Fruit fly (Drosophila melanogaster) whole organism, embryonic: ENCODE data around the gene CG7646.

Source experiments
- CG10543 ChIP-seq: fragments of 200-800 bp; sonication (Bioruptor generic); optimal IDR thresholded peaks from 3 replicates; lab custom pipeline; 2017; ENCODE audit warnings: missing biosample characterization, mild to moderate bottlenecking, missing genetic modification characterization, moderate library complexity
- CG11560 ChIP-seq: fragments of 200-800 bp; sonication (Bioruptor generic); IDR thresholded peaks from 3 replicates; pipeline ENCODE4 v1.3.6; 2022; ENCODE audit warnings: missing biosample characterization, missing genetic modification characterization
- CG13123 ChIP-seq: fragments of 200-800 bp; sonication (Bioruptor generic); optimal IDR thresholded peaks from 2 replicates; lab custom pipeline; 2016; ENCODE audit warnings: missing biosample characterization, missing genetic modification characterization
- CG15073 ChIP-seq: fragments of 200-800 bp; sonication (Bioruptor generic); optimal IDR thresholded peaks from 2 replicates; lab custom pipeline; 2016; ENCODE audit warnings: missing biosample characterization, missing genetic modification characterization
- CG1603 ChIP-seq: fragments of 200-800 bp; sonication (Bioruptor generic); optimal IDR thresholded peaks from 2 replicates; lab custom pipeline; 2019; ENCODE audit warnings: missing biosample characterization, mild to moderate bottlenecking, missing genetic modification characterization, moderate library complexity
- CG17359 ChIP-seq: fragments of 200-800 bp; sonication (Bioruptor generic); optimal IDR thresholded peaks from 3 replicates; lab custom pipeline; 2018; ENCODE audit warnings: missing biosample characterization, mild to moderate bottlenecking, missing genetic modification characterization, moderate library complexity
- CG18764 ChIP-seq: fragments of 200-800 bp; sonication (Bioruptor generic); optimal IDR thresholded peaks from 3 replicates; lab custom pipeline; 2016; ENCODE audit warnings: missing biosample characterization, missing genetic modification characterization
- CG2129 ChIP-seq: fragments of 200-800 bp; sonication (Bioruptor generic); IDR thresholded peaks from 2 replicates; pipeline ENCODE4 v1.3.6; 2022; ENCODE audit warnings: missing biosample characterization, missing genetic modification characterization; ENCODE audit not compliant: partially characterized antibody
- CG2199 ChIP-seq: fragments of 200-800 bp; sonication (Bioruptor generic); IDR thresholded peaks from 3 replicates; pipeline ENCODE4 v1.3.6; 2022; ENCODE audit warnings: missing biosample characterization, missing genetic modification characterization
- CG3065 ChIP-seq: fragments of 200-800 bp; sonication (Bioruptor generic); optimal IDR thresholded peaks from 2 replicates; lab custom pipeline; 2016; ENCODE audit warnings: missing biosample characterization, missing genetic modification characterization
- CG31441 ChIP-seq: fragments of 200-800 bp; sonication (Bioruptor generic); IDR thresholded peaks from 2 replicates; pipeline ENCODE4 v1.3.6; 2022; ENCODE audit warnings: missing biosample characterization, missing genetic modification characterization
- CG3407 ChIP-seq: fragments of 200-800 bp; sonication (Bioruptor generic); optimal IDR thresholded peaks from 2 replicates; lab custom pipeline; 2018; ENCODE audit warnings: missing biosample characterization, mild to moderate bottlenecking, missing genetic modification characterization
- CG34376 ChIP-seq: fragments of 200-800 bp; sonication (Bioruptor generic); optimal IDR thresholded peaks from 2 replicates; lab custom pipeline; 2018; ENCODE audit warnings: missing biosample characterization, mild to moderate bottlenecking, missing genetic modification characterization
- CG4730 ChIP-seq: fragments of 200-800 bp; sonication (Bioruptor generic); IDR thresholded peaks from 2 replicates; pipeline ENCODE4 v1.3.6; 2022; ENCODE audit warnings: missing biosample characterization, missing genetic modification characterization
- CG6813 ChIP-seq: fragments of 200-800 bp; sonication (Bioruptor generic); optimal IDR thresholded peaks from 2 replicates; lab custom pipeline; 2017; ENCODE audit warnings: missing biosample characterization, missing genetic modification characterization, mild to moderate bottlenecking, moderate library complexity, missing genetic modification reagents
- CG7271 ChIP-seq: fragments of 200-800 bp; sonication (Bioruptor generic); optimal IDR thresholded peaks from 2 replicates; lab custom pipeline; 2018; ENCODE audit warnings: missing biosample characterization, mild to moderate bottlenecking, missing genetic modification characterization, moderate library complexity
- CG7357 ChIP-seq: fragments of 200-800 bp; sonication (Bioruptor generic); IDR thresholded peaks from 3 replicates; pipeline ENCODE4 v1.3.6; 2022; ENCODE audit warnings: missing biosample characterization, missing genetic modification characterization
- CG7963 ChIP-seq: fragments of 200-800 bp; sonication (Bioruptor generic); IDR thresholded peaks from 3 replicates; pipeline ENCODE4 v1.3.6; 2022; ENCODE audit warnings: missing biosample characterization, missing genetic modification characterization; ENCODE audit not compliant: partially characterized antibody
- CG9876 ChIP-seq: fragments of 200-800 bp; sonication (Bioruptor generic); optimal IDR thresholded peaks from 2 replicates; lab custom pipeline; 2016; ENCODE audit warnings: missing biosample characterization, missing genetic modification characterization
- CkIIα-i1 ChIP-seq: fragments of 200-800 bp; sonication (Bioruptor generic); IDR thresholded peaks from 2 replicates; pipeline ENCODE4 v1.3.6; 2022; ENCODE audit warnings: missing biosample characterization, missing genetic modification characterization
- D ChIP-seq, 2 experiments: fragments of 200-800 bp in 1 of 2; fragments of >200 bp in 1 of 2; sonication (Bioruptor generic) in 1 of 2; optimal IDR thresholded peaks; 2 replicates in 1 of 2; 3 replicates in 1 of 2; lab custom pipeline; 2017; ENCODE audit warnings: mild to moderate bottlenecking in 1 of 2, missing biosample characterization in 1 of 2, missing genetic modification characterization in 1 of 2, missing genetic modification reagents in 1 of 2
- Dip2 ChIP-seq: fragments of 200-800 bp; sonication (Bioruptor generic); IDR thresholded peaks from 2 replicates; pipeline ENCODE4 v1.3.6; 2022; ENCODE audit warnings: missing biosample characterization, missing genetic modification characterization
- Dip3 ChIP-seq: fragments of 200-800 bp; sonication (Bioruptor generic); optimal IDR thresholded peaks from 3 replicates; lab custom pipeline; 2016; ENCODE audit warnings: missing biosample characterization, missing genetic modification characterization
- Dref ChIP-seq: fragments of 200-800 bp; sonication (Bioruptor generic); IDR thresholded peaks from 2 replicates; pipeline ENCODE4 v1.3.6; 2022; ENCODE audit warnings: missing biosample characterization, missing genetic modification characterization
- Ets97D ChIP-seq: fragments of 200-800 bp; sonication (Bioruptor generic); optimal IDR thresholded peaks from 3 replicates; lab custom pipeline; 2016; ENCODE audit warnings: missing biosample characterization, missing genetic modification characterization
- HHEX ChIP-seq: fragments of 200-800 bp; sonication (Bioruptor generic); optimal IDR thresholded peaks from 3 replicates; lab custom pipeline; 2017; ENCODE audit warnings: missing biosample characterization, mild to moderate bottlenecking, missing genetic modification characterization, missing genetic modification reagents
- Kr ChIP-seq: fragments of 200-800 bp; sonication (Bioruptor generic); optimal IDR thresholded peaks from 2 replicates; lab custom pipeline; 2017; ENCODE audit warnings: missing biosample characterization, mild to moderate bottlenecking, missing genetic modification characterization
- Lpt ChIP-seq: fragments of >200 bp; optimal IDR thresholded peaks from 2 replicates; lab custom pipeline; 2018; ENCODE audit warnings: missing biosample characterization, missing genetic modification characterization
- Nf-YA ChIP-seq: fragments of 200-800 bp; sonication (Bioruptor generic); IDR thresholded peaks from 2 replicates; pipeline ENCODE4 v1.3.6; 2022; ENCODE audit warnings: missing biosample characterization, missing genetic modification characterization
- Stat92E ChIP-seq, 3 experiments: fragments of >200 bp in 2 of 3; fragments of 200-800 bp in 1 of 3; sonication (Bioruptor generic) in 1 of 3; optimal IDR thresholded peaks; 2 replicates each; lab custom pipeline; 2017 to 2019; ENCODE audit warnings: missing biosample characterization in 3 of 3, missing genetic modification characterization in 3 of 3, mild to moderate bottlenecking in 1 of 3, moderate library complexity in 1 of 3
- amos ChIP-seq: fragments of 200-800 bp; sonication (Bioruptor generic); IDR thresholded peaks from 2 replicates; pipeline ENCODE4 v1.3.6; 2022; ENCODE audit warnings: missing biosample characterization, missing genetic modification characterization; ENCODE audit not compliant: partially characterized antibody
- chinmo ChIP-seq: fragments of 200-800 bp; sonication (Bioruptor generic); IDR thresholded peaks from 4 replicates; pipeline ENCODE4 v1.3.6; 2022; ENCODE audit warnings: missing biosample characterization, missing genetic modification characterization; ENCODE audit not compliant: partially characterized antibody
- dpn ChIP-seq, 2 experiments: fragments of 200-800 bp; sonication (Bioruptor generic); optimal IDR thresholded peaks; 3 replicates each; lab custom pipeline; 2016; ENCODE audit warnings: missing biosample characterization in 2 of 2, missing genetic modification characterization in 2 of 2
- dysf ChIP-seq: fragments of 200-800 bp; sonication (Bioruptor generic); IDR thresholded peaks from 3 replicates; pipeline ENCODE4 v1.3.6; 2022; ENCODE audit warnings: missing biosample characterization, missing genetic modification characterization
- en ChIP-seq: fragments of 200-800 bp; sonication (Bioruptor generic); optimal IDR thresholded peaks from 2 replicates; lab custom pipeline; 2016; ENCODE audit warnings: missing biosample characterization, missing genetic modification characterization
- insv ChIP-seq, 2 experiments: fragments of 200-800 bp; sonication (Bioruptor generic); optimal IDR thresholded peaks; 3 replicates each; lab custom pipeline; 2016 to 2018; ENCODE audit warnings: missing biosample characterization in 2 of 2, missing genetic modification characterization in 2 of 2
- inv ChIP-seq: fragments of 200-800 bp; sonication (Bioruptor generic); IDR thresholded peaks from 2 replicates; pipeline ENCODE4 v1.3.6; 2022; ENCODE audit warnings: missing biosample characterization, missing genetic modification characterization; ENCODE audit not compliant: partially characterized antibody
- nmo ChIP-seq: fragments of 200-800 bp; sonication (Bioruptor generic); optimal IDR thresholded peaks from 2 replicates; lab custom pipeline; 2018; ENCODE audit warnings: missing biosample characterization, mild to moderate bottlenecking, missing genetic modification characterization, moderate library complexity
- org-1 ChIP-seq: fragments of 200-800 bp; sonication (Bioruptor generic); optimal IDR thresholded peaks from 2 replicates; lab custom pipeline; 2017; ENCODE audit warnings: missing biosample characterization, missing genetic modification characterization
- otp ChIP-seq: fragments of 200-800 bp; sonication (Bioruptor generic); IDR thresholded peaks from 3 replicates; pipeline ENCODE4, ENCODE4 v1.3.6; 2022; ENCODE audit warnings: missing biosample characterization, missing genetic modification characterization
- pita ChIP-seq: fragments of 200-800 bp; sonication (Bioruptor generic); optimal IDR thresholded peaks from 2 replicates; lab custom pipeline; 2017; ENCODE audit warnings: missing biosample characterization, mild to moderate bottlenecking, missing genetic modification characterization
- pros ChIP-seq: fragments of 200-800 bp; sonication (Bioruptor generic); optimal IDR thresholded peaks from 3 replicates; lab custom pipeline; 2019; ENCODE audit warnings: missing biosample characterization, mild to moderate bottlenecking, missing genetic modification characterization, moderate library complexity
- scrt ChIP-seq: fragments of 200-800 bp; sonication (Bioruptor generic); optimal IDR thresholded peaks from 2 replicates; lab custom pipeline; 2018; ENCODE audit warnings: missing biosample characterization, mild to moderate bottlenecking, missing genetic modification characterization, moderate library complexity
- sisA ChIP-seq: fragments of 200-800 bp; sonication (Bioruptor generic); IDR thresholded peaks from 2 replicates; pipeline ENCODE4 v1.3.6; 2022; ENCODE audit warnings: missing biosample characterization, missing genetic modification characterization
- ttk ChIP-seq: fragments of 200-800 bp; sonication (Bioruptor generic); IDR thresholded peaks from 2 replicates; pipeline ENCODE4 v2.1.2; 2022; ENCODE audit warnings: missing biosample characterization, missing genetic modification characterization
- unpg ChIP-seq: fragments of 200-800 bp; sonication (Bioruptor generic); optimal IDR thresholded peaks from 3 replicates; lab custom pipeline; 2018; ENCODE audit warnings: missing biosample characterization, mild to moderate bottlenecking, missing genetic modification characterization, moderate library complexity
- z ChIP-seq: fragments of 200-800 bp; sonication (Bioruptor generic); IDR thresholded peaks from 3 replicates; pipeline ENCODE4 v1.3.6; 2022; ENCODE audit warnings: missing biosample characterization, missing genetic modification characterization
- zfh2 ChIP-seq: fragments of 200-800 bp; sonication (Bioruptor generic); optimal IDR thresholded peaks from 2 replicates; lab custom pipeline; 2016; ENCODE audit warnings: missing biosample characterization, missing genetic modification characterization

CG7646 gene

DNA sequence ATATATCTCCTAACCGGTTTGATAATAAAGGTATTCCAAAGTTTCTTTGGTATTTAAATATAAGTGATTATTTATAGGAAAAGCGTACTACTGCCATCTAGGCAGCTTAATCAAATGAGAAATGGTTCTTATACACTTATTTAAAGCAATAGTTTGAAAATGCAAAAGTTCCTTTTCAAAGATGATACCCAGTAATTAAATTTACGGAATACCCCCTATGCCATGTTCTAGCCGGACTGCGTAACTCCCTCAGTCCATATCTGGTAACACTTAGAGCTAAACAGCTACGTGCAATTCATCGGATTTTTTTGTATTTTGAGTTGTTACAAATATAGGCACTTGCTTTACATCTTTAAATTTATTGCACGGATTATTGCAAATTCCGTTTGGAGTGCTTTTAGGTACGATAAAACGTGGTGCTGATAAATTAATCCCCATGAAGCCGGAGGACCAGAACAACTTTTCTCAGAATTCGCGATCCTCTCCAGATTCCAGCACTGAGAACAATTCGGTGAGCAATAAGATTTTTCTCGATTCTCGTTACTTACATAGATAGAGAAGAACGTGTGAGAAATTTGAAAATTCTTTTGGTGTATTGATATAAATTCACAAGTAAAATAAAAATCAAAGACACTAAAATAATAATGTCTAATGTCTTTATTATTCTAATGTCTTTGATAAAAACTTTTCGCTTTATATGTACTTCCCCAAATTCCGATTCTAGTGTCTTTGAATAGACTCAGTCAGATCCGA lies 11.0 kb downstream of the CG7646 start, which contains the start of gene CG7668 (continued):
- TF ChIP-seq z (peak; percentile 55; the same call in 1 of the 3 replicates), Dref (GFP tag; lab: Robert Waterston, UW) (0 out of 2 replicates have a peak, but pooled peaks have one; percentile 26), CG3065 (GFP tag; lab: Kevin White, UChicago) (peak; percentile 59), chinmo (GFP tag; lab: Robert Waterston, UW) (no peak), amos (GFP tag; lab: Robert Waterston, UW) (no peak), pros (GFP tag; lab: Kevin White, UChicago) (peak; percentile 50), CG13123 (GFP tag; lab: Kevin White, UChicago) (peak; percentile 81), CG18764 (GFP tag; lab: Kevin White, UChicago) (peak; percentile 86), CG9876 (peak; percentile 57), inv (GFP tag; lab: Robert Waterston, UW) (no peak), Dip2 (GFP tag; lab: Robert Waterston, UW) (no peak), dysf (GFP tag; lab: Robert Waterston, UW) (no peak; the same call in 2 of the 3 replicates), Nf-YA (GFP tag; lab: Robert Waterston, UW) (peak; percentile 75), insv (GFP tag; optimal IDR thresholded peaks at IDR 0.05; lab: Kevin White, UChicago) (peak in 1 of 2 experiments; percentile 64), Kr (GFP tag; lab: Kevin White, UChicago) (no peak), CG34376 (GFP tag; lab: Kevin White, UChicago) (peak; percentile 81), Stat92E (GFP tag; optimal IDR thresholded peaks at IDR 0.05; lab: Kevin White, UChicago) (peak in 1 of 3 experiments; percentile 79), CG2199 (peak; percentile 76; the same call in 1 of the 3 replicates), D (optimal IDR thresholded peaks at IDR 0.05; lab: Kevin White, UChicago) (no peak), D (GFP tag; optimal IDR thresholded peaks at IDR 0.05; lab: Kevin White, UChicago) (peak; percentile 86), Dip3 (GFP tag; lab: Kevin White, UChicago) (peak; percentile 79), unpg (GFP tag; lab: Kevin White, UChicago) (peak; percentile 95), CG7963 (no peak), en (GFP tag; lab: Kevin White, UChicago) (peak; percentile 70), CG6813 (GFP tag; lab: Kevin White, UChicago) (peak; percentile 75), CG11560 (tag; lab: Robert Waterston, UW) (no peak), CG2129 (GFP tag; lab: Robert Waterston, UW) (no peak), CG4730 (peak; percentile 84; the same call in 1 of the 2 replicates), CG10543 (GFP tag; lab: Kevin White, UChicago) (peak; percentile 87), CG3407 (GFP tag; lab: Kevin White, UChicago) (peak; percentile 76), scrt (peak; percentile 78), Lpt (GFP tag; lab: Kevin White, UChicago) (no peak), org-1 (GFP tag; lab: Kevin White, UChicago) (peak; percentile 85), ttk (GFP tag; lab: Robert Waterston, UW) (peak; percentile 92), CkIIα-i1 (GFP tag; lab: Robert Waterston, UW) (no peak), otp (peak; percentile 82; the same call in 1 of the 3 replicates), Ets97D (GFP tag; lab: Kevin White, UChicago) (peak; percentile 81), sisA (GFP tag; lab: Robert Waterston, UW) (no peak), nmo (GFP tag; lab: Kevin White, UChicago) (peak; percentile 90), CG7271 (tag; lab: Kevin White, UChicago) (peak; percentile 85), CG1603 (tag; lab: Kevin White, UChicago) (peak; percentile 92), zfh2 (GFP tag; lab: Kevin White, UChicago) (peak; percentile 77), CG7357 (GFP tag; lab: Robert Waterston, UW) (peak; percentile 72), HHEX (GFP tag; lab: Kevin White, UChicago) (peak; percentile 88), pita (no peak), dpn (GFP tag; optimal IDR thresholded peaks at IDR 0.05; lab: Kevin White, UChicago) (peak; percentile 89 to 93), CG31441 (peak; percentile 94), CG17359 (tag; lab: Kevin White, UChicago) (peak; percentile 93), CG15073 (GFP tag; lab: Kevin White, UChicago) (no peak)
